Worm (Caenorhabditis elegans) whole organism, L4/young adult: Measurements from ENCODE around the gene W10G11.3.
A peak's percentile ranks its signal among the peaks of the same experiment; 100 is the strongest.

Experiments
- W03F9.2 ChIP-seq: fragments of 150-350 bp; optimal IDR thresholded peaks from 2 replicates; lab custom pipeline; 2014; ENCODE audit warnings: missing biosample characterization, missing genetic modification characterization
- dao-5 ChIP-seq: sonication (generic microtip); optimal IDR thresholded peaks from 2 replicates; lab custom pipeline; 2016; ENCODE audit warnings: missing genotype, missing genetic modification characterization, moderate library complexity, missing compliant biosample characterization
- him-1 ChIP-seq: sonication (generic microtip); optimal IDR thresholded peaks from 2 replicates; lab custom pipeline; 2016; ENCODE audit warnings: missing genotype, missing genetic modification reagents, missing genetic modification characterization, missing compliant biosample characterization

W10G11.3 gene

DNA sequence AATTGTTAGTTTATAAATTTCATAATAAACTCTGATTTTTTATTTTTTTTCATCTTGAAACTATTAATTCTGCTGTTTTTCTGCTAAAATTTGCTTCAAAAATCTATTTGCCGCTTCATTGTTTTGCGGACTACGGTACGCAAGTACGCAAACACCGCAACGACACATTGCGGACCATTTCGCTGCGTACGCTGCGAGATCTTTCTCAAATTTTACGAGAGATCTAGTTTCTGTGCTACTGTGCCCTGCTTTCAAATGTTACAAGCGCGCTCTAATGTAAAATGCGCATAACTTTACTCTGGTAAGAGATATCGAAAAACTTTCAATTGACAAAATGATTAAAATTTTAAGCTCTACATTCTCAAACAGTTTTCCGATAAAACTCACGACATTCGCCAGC, 38.8 kb downstream of the W10G11.3 start:
- peak; percentile 10 for TF ChIP-seq W03F9.2
- TF ChIP-seq him-1 (tag; lab: Kevin White, UChicago) = peak; percentile 51

DNA sequence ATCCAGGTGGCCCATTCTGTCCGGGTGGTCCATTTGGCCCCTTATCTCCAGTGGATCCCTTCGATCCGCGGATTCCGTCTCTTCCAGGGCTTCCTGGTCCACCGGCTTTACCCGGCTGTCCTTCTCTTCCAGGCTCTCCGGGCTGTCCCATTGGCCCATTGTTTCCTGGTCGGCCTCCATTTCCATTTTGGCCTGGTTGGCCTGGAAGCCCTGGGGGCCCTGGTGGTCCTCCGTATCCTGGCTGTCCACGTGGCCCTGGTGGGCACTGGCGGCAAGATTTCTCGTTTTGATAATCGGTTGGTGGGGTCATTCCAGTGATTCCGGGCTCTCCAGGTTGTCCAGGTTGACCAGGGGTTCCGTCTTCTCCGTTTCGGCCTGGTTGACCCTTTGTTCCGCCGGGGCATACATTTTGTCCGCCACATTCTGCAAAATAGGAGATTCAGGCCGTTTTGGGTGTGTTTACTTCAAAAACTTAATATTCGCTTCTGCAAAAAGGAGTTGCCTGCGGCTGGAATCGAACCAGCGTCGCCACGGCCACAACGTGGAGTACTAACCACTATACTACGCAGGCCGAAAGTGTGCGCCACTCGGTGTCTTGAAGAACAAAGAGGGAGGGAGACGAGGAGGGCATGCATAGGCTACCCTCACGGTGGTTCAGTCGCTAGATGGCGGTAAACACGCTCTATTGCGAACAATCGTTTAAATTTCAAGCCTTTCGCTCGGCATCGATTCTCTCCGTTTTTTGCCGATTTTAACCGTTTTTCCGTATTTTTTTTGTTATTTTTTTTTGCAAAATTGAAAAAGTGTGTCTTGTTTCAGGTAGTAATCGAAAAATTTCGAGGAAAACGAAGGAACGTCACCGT, 41.1 kb downstream of the W10G11.3 start, which contains the start of gene W09G10.9:
Gene W09G10.9, plus strand, starts transcription at position 813 of the 863 bp plus-strand sequence.
- TF ChIP-seq W03F9.2 (no peak), dao-5 (no peak), him-1 (tag; lab: Kevin White, UChicago) (no peak)

DNA sequence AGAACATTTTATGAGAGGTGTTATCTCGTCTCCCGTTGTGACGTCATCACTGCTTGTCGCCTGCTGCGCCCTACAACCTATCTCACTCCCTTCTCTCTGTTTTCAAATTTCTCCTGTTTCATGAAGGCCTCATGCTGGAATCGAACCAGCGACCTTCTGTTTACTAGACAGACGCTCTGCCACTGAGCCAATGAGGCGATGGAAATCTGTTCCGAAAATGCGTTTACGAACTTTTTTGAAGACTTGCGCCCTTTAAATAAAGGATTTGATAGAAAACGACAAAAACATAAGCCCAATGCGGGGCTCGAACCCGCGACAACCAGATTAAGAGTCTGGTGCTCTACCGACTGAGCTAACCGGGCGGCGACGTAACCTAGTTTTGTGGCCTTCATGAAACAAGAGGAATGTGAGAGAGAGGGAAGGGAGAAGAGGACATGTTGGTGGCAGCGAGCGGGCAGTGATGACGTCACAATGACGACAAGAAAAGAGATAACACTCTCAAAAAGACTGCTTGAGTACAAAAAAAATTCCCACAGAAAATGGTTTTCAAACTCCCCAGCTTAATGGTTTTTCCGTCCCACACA, 43.3 kb downstream of the W10G11.3 start, which contains the start of gene clec-126:
Gene clec-126, plus strand, starts transcription at position 534 of the 584 bp plus-strand sequence.
- TF ChIP-seq him-1 (tag; lab: Kevin White, UChicago) (peak; percentile 79), W03F9.2 (peak; percentile 41), dao-5 (peak; percentile 15)

DNA sequence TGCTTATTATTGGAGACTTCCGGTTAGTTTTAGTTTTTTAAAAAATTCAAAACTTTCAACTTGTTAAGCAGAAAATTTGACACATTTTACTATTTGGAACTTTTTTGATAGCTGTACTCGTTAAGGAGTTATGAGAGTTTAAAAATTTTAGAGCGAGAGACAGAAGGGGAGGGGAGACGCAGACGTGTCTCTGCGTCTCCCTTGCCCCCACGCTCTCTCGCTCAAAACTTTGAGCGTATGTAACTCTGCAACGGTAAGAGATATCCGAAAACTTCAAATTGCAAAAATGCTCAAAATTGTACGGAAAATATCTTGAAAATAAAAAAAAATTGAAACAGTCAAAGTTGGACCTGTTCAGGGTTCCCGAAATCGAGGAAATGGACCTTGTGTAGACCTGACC, 46.1 kb downstream of the W10G11.3 start:
- TF ChIP-seq W03F9.2 (no peak), him-1 (tag; lab: Kevin White, UChicago) (no peak), dao-5 (no peak)

DNA sequence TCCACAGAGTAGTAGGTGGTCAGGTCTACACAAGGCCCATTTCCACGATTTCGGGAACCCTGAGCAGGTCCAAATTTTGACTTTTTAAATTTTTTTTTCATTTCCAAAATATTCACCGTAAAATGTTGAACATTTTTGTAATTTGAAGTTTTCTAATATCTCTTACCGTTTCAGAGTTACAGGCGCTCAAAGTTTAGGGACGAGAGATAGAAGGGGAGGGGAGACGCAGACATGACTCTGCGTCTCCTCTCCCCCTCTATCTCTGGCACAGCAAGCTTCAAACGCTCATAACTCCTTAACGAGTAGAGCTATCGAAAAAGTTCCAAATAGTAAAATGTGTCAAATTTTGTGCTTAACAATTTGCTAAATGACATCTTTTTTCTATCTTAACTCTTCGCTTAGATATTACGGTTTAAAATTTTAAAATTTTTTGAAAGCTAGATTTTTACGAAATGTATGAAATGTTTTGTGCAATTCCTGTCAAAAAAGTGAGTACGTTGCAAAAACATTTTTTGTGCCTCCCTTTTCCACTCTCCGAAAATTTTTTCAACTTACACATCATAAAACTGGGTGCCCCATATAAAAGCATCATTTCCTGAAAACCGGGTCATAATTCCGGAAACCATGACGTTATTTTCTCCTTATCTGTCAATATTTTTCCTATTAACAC, 46.8 kb downstream of the W10G11.3 start, which contains the start of the genes Y49F6B.14 and clec-125:
Gene Y49F6B.14, minus strand, starts transcription at position 101 of the 670 bp plus-strand sequence.
Gene clec-125, plus strand, starts transcription at position 620 of the 670 bp plus-strand sequence.
- TF ChIP-seq dao-5 = no peak
- TF ChIP-seq him-1 (tag; lab: Kevin White, UChicago) = no peak
- no peak for TF ChIP-seq W03F9.2

DNA sequence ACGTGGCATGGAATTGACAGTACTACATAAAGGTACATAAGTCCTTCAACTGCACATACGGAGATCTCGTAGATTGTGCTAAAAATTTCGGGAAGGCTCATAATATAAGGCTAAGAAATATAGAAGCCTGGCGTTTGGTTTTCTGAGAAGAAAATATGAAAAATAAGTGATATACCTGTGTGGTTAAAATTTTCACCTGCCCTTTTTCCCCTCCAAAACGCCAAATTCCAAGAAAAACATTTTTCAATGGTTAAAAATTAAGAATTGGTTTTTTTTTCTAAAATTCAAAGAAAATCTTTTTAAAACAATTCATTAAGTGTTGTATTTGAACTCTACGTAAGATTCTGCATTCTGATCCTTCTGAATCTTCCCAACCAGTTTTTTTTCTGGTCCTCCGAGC, 47.7 kb downstream of the W10G11.3 start, which contains the start of gene srz-5:
Gene srz-5, minus strand, starts transcription at position 101 of the 400 bp plus-strand sequence.
- TF ChIP-seq dao-5 (no peak), him-1 (tag; lab: Kevin White, UChicago) (no peak), W03F9.2 (no peak)

DNA sequence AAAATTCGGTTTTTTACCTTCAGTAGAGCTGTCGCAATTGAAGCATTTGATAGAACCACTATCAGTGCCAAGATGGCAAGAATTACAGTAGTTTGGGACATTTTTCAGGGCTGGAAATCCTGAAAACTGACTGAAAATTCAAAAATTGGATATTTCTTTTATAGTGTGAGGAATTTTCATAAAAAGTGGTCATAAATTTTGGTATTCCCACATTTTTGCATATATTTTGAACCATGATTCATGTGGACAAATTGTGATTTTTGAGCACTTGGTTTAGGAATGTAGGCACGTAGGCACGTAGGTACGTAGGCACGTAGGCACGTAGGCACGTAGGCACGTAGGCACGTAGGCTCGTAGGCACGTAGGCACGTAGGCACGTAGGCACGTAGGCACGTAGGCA, 50.1 kb downstream of the W10G11.3 start, which contains the start of gene Y49F6B.19:
Gene Y49F6B.19, minus strand, starts transcription at position 101 of the 400 bp plus-strand sequence.
- TF ChIP-seq him-1 (tag; lab: Kevin White, UChicago) = no peak
- TF ChIP-seq dao-5 = no peak
- no peak for TF ChIP-seq W03F9.2
